Worm (Caenorhabditis elegans): ENCODE measurements around the gene fbxb-39.

DNA sequence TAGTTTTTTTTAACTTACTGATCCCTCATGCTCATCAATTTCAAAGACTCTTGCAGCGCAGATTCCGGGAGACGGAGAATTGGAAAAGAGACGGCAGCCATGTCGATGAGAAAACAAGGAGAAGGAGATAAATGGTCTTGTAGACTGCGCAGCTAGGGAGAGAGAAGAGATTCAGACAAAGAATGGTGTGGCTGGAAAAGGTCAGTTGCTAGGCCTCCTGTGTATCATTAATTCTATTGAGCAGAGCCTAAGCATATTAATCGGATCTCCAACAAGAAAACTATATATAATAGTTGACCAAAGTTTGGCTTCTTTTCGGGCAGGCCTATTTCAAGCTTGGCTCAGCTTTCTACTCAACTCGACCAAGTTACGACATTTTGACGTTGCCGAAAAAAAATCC, 40.9 kb downstream of the fbxb-39 start, which contains the start of gene fbxb-29:
- no peak for TF ChIP-seq ztf-29 (GFP tag; IDR thresholded peaks at IDR 0.05)
- no peak for TF ChIP-seq tab-1 (GFP tag; IDR thresholded peaks at IDR 0.05)
- TF ChIP-seq med-1 (GFP tag; optimal IDR thresholded peaks at IDR 0.05; ENCODE audit: insufficient read depth) = no peak
- no peak for TF ChIP-seq flt-1 (GFP tag; IDR thresholded peaks at IDR 0.05)
- TF ChIP-seq ref-1 (GFP tag; conservative IDR thresholded peaks at IDR 0.05) = no peak
- no peak for TF ChIP-seq cog-1 (tag; optimal IDR thresholded peaks at IDR 0.05)
- no peak for TF ChIP-seq ztf-23 (GFP tag; IDR thresholded peaks at IDR 0.05)

All from whole organism, midembryonic.